Worm (Caenorhabditis elegans) whole organism, L1 larva: Measurements from ENCODE around the gene eri-5.

Experiments
- C04F5.9 ChIP-seq: sonication (generic microtip); optimal IDR thresholded peaks from 2 replicates; lab custom pipeline; 2016; ENCODE audit warnings: missing genetic modification characterization, missing compliant biosample characterization
- C34B4.2 ChIP-seq: sonication (generic microtip); optimal IDR thresholded peaks from 2 replicates; lab custom pipeline; 2017; ENCODE audit warnings: mild to moderate bottlenecking, missing genetic modification characterization, missing compliant biosample characterization
- Y116A8C.19 ChIP-seq: sonication (generic microtip); optimal IDR thresholded peaks from 2 replicates; lab custom pipeline; 2016; ENCODE audit warnings: missing compliant biosample characterization, missing genetic modification characterization, borderline replicate concordance
- alr-1 ChIP-seq: fragments of 200-800 bp; sonication (Bioruptor generic); optimal IDR thresholded peaks from 2 replicates; lab custom pipeline; 2018; ENCODE audit warnings: borderline replicate concordance, mild to moderate bottlenecking, missing genetic modification characterization, missing compliant biosample characterization
- aly-2 ChIP-seq: fragments of 150-350 bp; optimal IDR thresholded peaks from 2 replicates; lab custom pipeline; 2014; ENCODE audit warnings: missing biosample characterization, missing genetic modification characterization
- ama-1 ChIP-seq: fragments of 150-350 bp; optimal IDR thresholded peaks from 2 replicates; lab custom pipeline; 2014
- ceh-63 ChIP-seq: fragments of 200-800 bp; sonication (Bioruptor generic); optimal IDR thresholded peaks from 2 replicates; lab custom pipeline; 2018; ENCODE audit warnings: mild to moderate bottlenecking, missing genetic modification characterization, missing compliant biosample characterization
- dpl-1 ChIP-seq, 3 experiments: fragments of 150-350 bp in 2 of 3; sonication (generic microtip) in 1 of 3; optimal IDR thresholded peaks; 2 replicates each; lab custom pipeline; 2014 to 2017; ENCODE audit warnings: missing biosample characterization in 3 of 3, missing genetic modification characterization in 3 of 3, missing genetic modification reagents in 3 of 3
- dsc-1 ChIP-seq: sonication (generic microtip); optimal IDR thresholded peaks from 2 replicates; lab custom pipeline; 2016; ENCODE audit warnings: mild to moderate bottlenecking, missing genetic modification characterization, missing compliant biosample characterization
- egl-13 ChIP-seq: sonication (generic microtip); optimal IDR thresholded peaks from 2 replicates; lab custom pipeline; 2016; ENCODE audit warnings: missing genotype, missing genetic modification reagents, missing genetic modification characterization, missing compliant biosample characterization
- elt-2 ChIP-seq: sonication (generic microtip); optimal IDR thresholded peaks from 2 replicates; lab custom pipeline; 2016; ENCODE audit warnings: missing genetic modification characterization, mild to moderate bottlenecking, inconsistent platforms, missing compliant biosample characterization, missing genetic modification reagents
- elt-3 ChIP-seq, 6 experiments: fragments of 150-350 bp in 1 of 6; sonication (generic microtip); optimal IDR thresholded peaks; 2 replicates each; lab custom pipeline; 2017 to 2018; ENCODE audit warnings: missing biosample characterization in 6 of 6, missing genetic modification characterization in 6 of 6, inconsistent platforms in 1 of 6
- fkh-10 ChIP-seq: sonication (generic microtip); optimal IDR thresholded peaks from 2 replicates; lab custom pipeline; 2017; ENCODE audit warnings: missing biosample characterization, missing genetic modification reagents, missing genetic modification characterization
- fkh-4 ChIP-seq: sonication (generic microtip); optimal IDR thresholded peaks from 2 replicates; lab custom pipeline; 2016; ENCODE audit warnings: missing compliant biosample characterization, missing genetic modification characterization, borderline replicate concordance
- grh-1 ChIP-seq: fragments of 200-800 bp; sonication (Bioruptor generic); IDR thresholded peaks from 2 replicates; pipeline ENCODE4 v1.3.6; 2022; ENCODE audit warnings: missing genetic modification reagents, missing genetic modification characterization, missing compliant biosample characterization
- hlh-17 ChIP-seq: fragments of 200-800 bp; sonication (Bioruptor generic); optimal IDR thresholded peaks from 2 replicates; lab custom pipeline; 2018; ENCODE audit warnings: missing genetic modification characterization, mild to moderate bottlenecking, missing compliant biosample characterization, moderate library complexity, borderline replicate concordance
- hlh-4 ChIP-seq: sonication (generic microtip); optimal IDR thresholded peaks from 2 replicates; lab custom pipeline; 2016; ENCODE audit warnings: mild to moderate bottlenecking, missing genetic modification characterization, missing compliant biosample characterization
- irx-1 ChIP-seq: sonication (generic microtip); optimal IDR thresholded peaks from 2 replicates; lab custom pipeline; 2016; ENCODE audit warnings: missing genetic modification characterization, missing compliant biosample characterization
- isw-1 ChIP-seq: fragments of 200-800 bp; sonication (Bioruptor generic); IDR thresholded peaks from 2 replicates; pipeline ENCODE4 v1.3.6; 2022; ENCODE audit warnings: missing genetic modification characterization, missing compliant biosample characterization
- jun-1 ChIP-seq: fragments of 150-350 bp; optimal IDR thresholded peaks from 2 replicates; lab custom pipeline; 2014; ENCODE audit warnings: missing biosample characterization, missing genetic modification reagents, missing genetic modification characterization
- lin-14 ChIP-seq: fragments of 200-800 bp; sonication (Bioruptor generic); optimal IDR thresholded peaks from 2 replicates; lab custom pipeline; 2018; ENCODE audit warnings: mild to moderate bottlenecking, missing genetic modification characterization, moderate library complexity, missing compliant biosample characterization
- lin-35 ChIP-seq, 2 experiments: fragments of 150-350 bp; optimal IDR thresholded peaks; 2 replicates each; lab custom pipeline; 2014; ENCODE audit warnings: missing biosample characterization in 2 of 2, missing genetic modification characterization in 2 of 2, missing genetic modification reagents in 2 of 2
- lin-39 ChIP-seq: fragments of 150-350 bp; optimal IDR thresholded peaks from 2 replicates; lab custom pipeline; 2014; ENCODE audit warnings: missing biosample characterization, missing genetic modification reagents, missing genetic modification characterization
- mdl-1 ChIP-seq, 2 experiments: fragments of 150-350 bp; optimal IDR thresholded peaks; 2 replicates each; lab custom pipeline; 2014 to 2017; ENCODE audit warnings: missing biosample characterization in 2 of 2, missing genetic modification characterization in 2 of 2, inconsistent platforms in 1 of 2
- mef-2 ChIP-seq: fragments of 150-350 bp; optimal IDR thresholded peaks from 2 replicates; lab custom pipeline; 2014; ENCODE audit warnings: missing biosample characterization, missing genetic modification characterization
- mep-1 ChIP-seq: fragments of 150-350 bp; optimal IDR thresholded peaks from 2 replicates; lab custom pipeline; 2014; ENCODE audit warnings: missing biosample characterization, missing genetic modification characterization
- nhr-19 ChIP-seq: fragments of 200-800 bp; sonication (Bioruptor generic); conservative IDR thresholded peaks from 2 replicates; pipeline ENCODE4 v1.3.6; 2022; ENCODE audit warnings: missing genetic modification characterization, missing compliant biosample characterization
- nhr-28 ChIP-seq: fragments of 150-350 bp; optimal IDR thresholded peaks from 2 replicates; lab custom pipeline; 2014; ENCODE audit warnings: missing biosample characterization, missing genetic modification characterization
- nhr-47 ChIP-seq: sonication (generic microtip); optimal IDR thresholded peaks from 2 replicates; lab custom pipeline; 2016; ENCODE audit warnings: mild to moderate bottlenecking, missing genetic modification characterization, moderate library complexity, missing compliant biosample characterization
- nhr-71 ChIP-seq: sonication (generic microtip); optimal IDR thresholded peaks from 2 replicates; lab custom pipeline; 2016; ENCODE audit warnings: mild to moderate bottlenecking, missing genetic modification characterization, moderate library complexity, missing compliant biosample characterization
- nhr-84 ChIP-seq: sonication (generic microtip); optimal IDR thresholded peaks from 2 replicates; lab custom pipeline; 2017; ENCODE audit warnings: missing biosample characterization, missing genetic modification characterization
- nhr-90 ChIP-seq: sonication (generic microtip); optimal IDR thresholded peaks from 2 replicates; lab custom pipeline; 2016; ENCODE audit warnings: mild to moderate bottlenecking, missing genetic modification characterization, missing compliant biosample characterization; ENCODE audit not compliant: poor library complexity
- pag-3 ChIP-seq: sonication (generic microtip); optimal IDR thresholded peaks from 2 replicates; lab custom pipeline; 2017; ENCODE audit warnings: missing genetic modification characterization, mild to moderate bottlenecking, missing compliant biosample characterization, antibody characterized with exemption, borderline replicate concordance; ENCODE audit not compliant: insufficient read depth
- pax-3 ChIP-seq: fragments of 200-800 bp; sonication (Bioruptor generic); optimal IDR thresholded peaks from 2 replicates; lab custom pipeline; 2018; ENCODE audit warnings: mild to moderate bottlenecking, missing genetic modification characterization, moderate library complexity, missing compliant biosample characterization
- pqm-1 ChIP-seq: sonication (generic microtip); optimal IDR thresholded peaks from 3 replicates; lab custom pipeline; 2017; ENCODE audit warnings: missing biosample characterization, missing genetic modification characterization
- skn-1 ChIP-seq: fragments of 150-350 bp; optimal IDR thresholded peaks from 2 replicates; lab custom pipeline; 2014; ENCODE audit warnings: missing biosample characterization, missing genetic modification characterization
- sptf-1 ChIP-seq: fragments of 150-350 bp; optimal IDR thresholded peaks from 2 replicates; lab custom pipeline; 2014; ENCODE audit warnings: missing biosample characterization, missing genetic modification characterization
- sup-37 ChIP-seq: fragments of 200-800 bp; sonication (Bioruptor generic); optimal IDR thresholded peaks from 2 replicates; lab custom pipeline; 2018; ENCODE audit warnings: mild to moderate bottlenecking, missing genetic modification characterization, missing compliant biosample characterization
- tbx-2 ChIP-seq: sonication (generic microtip); optimal IDR thresholded peaks from 2 replicates; lab custom pipeline; 2016; ENCODE audit warnings: missing genetic modification characterization, missing compliant biosample characterization
- unc-130 ChIP-seq: fragments of 150-350 bp; optimal IDR thresholded peaks from 2 replicates; lab custom pipeline; 2017; ENCODE audit warnings: missing biosample characterization, missing genetic modification characterization, inconsistent platforms
- unc-98 ChIP-seq: fragments of 200-800 bp; sonication (Bioruptor generic); IDR thresholded peaks from 2 replicates; pipeline ENCODE4 v1.3.6; 2022; ENCODE audit warnings: missing genetic modification characterization, missing compliant biosample characterization
- vab-15 ChIP-seq: sonication (generic microtip); optimal IDR thresholded peaks from 2 replicates; lab custom pipeline; 2017; ENCODE audit warnings: missing genotype, mild to moderate bottlenecking, missing genetic modification characterization, missing compliant biosample characterization
- xbp-1 ChIP-seq: sonication (generic microtip); optimal IDR thresholded peaks from 2 replicates; lab custom pipeline; 2016; ENCODE audit warnings: missing genetic modification characterization, missing compliant biosample characterization
- zag-1 ChIP-seq: fragments of 150-350 bp; optimal IDR thresholded peaks from 2 replicates; lab custom pipeline; 2014; ENCODE audit warnings: missing biosample characterization, missing genetic modification characterization
- zip-4 ChIP-seq: fragments of 200-800 bp; sonication (Bioruptor generic); optimal IDR thresholded peaks from 2 replicates; lab custom pipeline; 2018; ENCODE audit warnings: mild to moderate bottlenecking, missing genetic modification characterization, moderate library complexity, missing compliant biosample characterization
- ztf-11 ChIP-seq, 2 experiments: sonication (generic microtip); optimal IDR thresholded peaks; 2 replicates each; lab custom pipeline; 2016 to 2017; ENCODE audit warnings: missing genetic modification characterization in 2 of 2, missing biosample characterization in 1 of 2, missing compliant biosample characterization in 1 of 2
- ztf-4 ChIP-seq: fragments of 150-350 bp; optimal IDR thresholded peaks from 2 replicates; lab custom pipeline; 2014; ENCODE audit warnings: missing biosample characterization, missing genetic modification characterization

The eri-5 gene

ce11 chrIV:2403374-2403773 is 12.8 kb downstream of the eri-5 start:
- TF ChIP-seq skn-1 (no peak), sup-37 (GFP tag; lab: Kevin White, UChicago) (no peak), hlh-17 (GFP tag; lab: Kevin White, UChicago) (no peak), unc-130 (tag; lab: Kevin White, UChicago) (no peak), unc-98 (no peak), hlh-4 (tag; lab: Kevin White, UChicago) (no peak), vab-15 (tag; lab: Kevin White, UChicago) (no peak), dpl-1 (GFP tag; optimal IDR thresholded peaks at IDR 0.05; lab: Kevin White, UChicago) (no peak), xbp-1 (no peak), pqm-1 (no peak), aly-2 (tag; lab: Kevin White, UChicago) (no peak), zip-4 (no peak), isw-1 (GFP tag; lab: Robert Waterston, UW) (no peak), lin-39 (tag; lab: Kevin White, UChicago) (no peak)

- TF ChIP-seq ama-1 (lab: Kevin White, UChicago) (no peak), tbx-2 (tag; lab: Kevin White, UChicago) (no peak), nhr-71 (tag; lab: Kevin White, UChicago) (no peak), xbp-1 (no peak), fkh-10 (GFP tag; lab: Kevin White, UChicago) (no peak), mef-2 (tag; lab: Kevin White, UChicago) (no peak), C04F5.9 (tag; lab: Kevin White, UChicago) (no peak), jun-1 (tag; lab: Kevin White, UChicago) (no peak), mep-1 (tag; lab: Kevin White, UChicago) (no peak), hlh-17 (GFP tag; lab: Kevin White, UChicago) (no peak), vab-15 (tag; lab: Kevin White, UChicago) (no peak), pag-3 (no peak), dpl-1 (GFP tag; optimal IDR thresholded peaks at IDR 0.05; lab: Kevin White, UChicago) (no peak), zag-1 (tag; lab: Kevin White, UChicago) (no peak), sptf-1 (tag; lab: Kevin White, UChicago) (no peak), Y116A8C.19 (tag; lab: Kevin White, UChicago) (no peak), unc-130 (tag; lab: Kevin White, UChicago) (no peak), irx-1 (tag; lab: Kevin White, UChicago) (no peak)
Measured at ce11 chrIV:2407704-2408103, 17.1 kb downstream of the eri-5 start.

ce11 chrIV:2408437-2408836 is 17.8 kb downstream of the eri-5 start:
- peak; percentile 89 for TF ChIP-seq dsc-1 (tag; lab: Kevin White, UChicago)
- peak; percentile 45 for TF ChIP-seq elt-2
- no peak for TF ChIP-seq ceh-63 (GFP tag; lab: Kevin White, UChicago)
- TF ChIP-seq lin-14 (GFP tag; lab: Kevin White, UChicago) = peak; percentile 78
- peak; percentile 76 for TF ChIP-seq xbp-1
- no peak for TF ChIP-seq sptf-1 (tag; lab: Kevin White, UChicago)
- TF ChIP-seq pax-3 (tag; lab: Kevin White, UChicago) = peak; percentile 64
- TF ChIP-seq nhr-71 (tag; lab: Kevin White, UChicago) = peak; percentile 89
- TF ChIP-seq ztf-4 (tag; lab: Kevin White, UChicago) = peak; percentile 50
- no peak for TF ChIP-seq ama-1 (lab: Kevin White, UChicago)
- TF ChIP-seq fkh-4 (tag; lab: Kevin White, UChicago) = no peak
- TF ChIP-seq elt-3 (tag; optimal IDR thresholded peaks at IDR 0.05; lab: Kevin White, UChicago) = peak in 3 of 6 experiments; percentile 20 to 34 (median 28)
- TF ChIP-seq ztf-11 (tag; optimal IDR thresholded peaks at IDR 0.05; lab: Kevin White, UChicago) = peak in 1 of 2 experiments; percentile 77
- peak; percentile 92 for TF ChIP-seq skn-1
- TF ChIP-seq nhr-19 = peak; percentile 80
- peak; percentile 86 for TF ChIP-seq nhr-90
- no peak for TF ChIP-seq nhr-84
- peak; percentile 17 for TF ChIP-seq unc-130 (tag; lab: Kevin White, UChicago)
- peak; percentile 76 to 88 for TF ChIP-seq lin-35 (GFP tag; optimal IDR thresholded peaks at IDR 0.05; lab: Kevin White, UChicago)
- no peak for TF ChIP-seq alr-1 (tag; lab: Kevin White, UChicago)
- TF ChIP-seq mdl-1 (tag; optimal IDR thresholded peaks at IDR 0.05; lab: Kevin White, UChicago) = peak in 1 of 2 experiments; percentile 70
- TF ChIP-seq grh-1 (GFP tag; lab: Robert Waterston, UW) = peak; percentile 26; the same call in 1 of the 2 replicates
- TF ChIP-seq C34B4.2 (tag; lab: Kevin White, UChicago) = no peak
- peak; percentile 71 for TF ChIP-seq egl-13
- peak; percentile 91 for TF ChIP-seq nhr-47
- no peak for TF ChIP-seq vab-15 (tag; lab: Kevin White, UChicago)
- no peak for TF ChIP-seq nhr-28 (tag; lab: Kevin White, UChicago)
